Worm (Caenorhabditis elegans) whole organism, midembryonic: ENCODE measurements around the gene col-126.

Experiments
- T22C8.4 ChIP-seq: fragments of 200-800 bp; sonication (Bioruptor generic); IDR thresholded peaks from 2 replicates; pipeline ENCODE4 v1.3.6; 2022; ENCODE audit warnings: missing genetic modification characterization, missing compliant biosample characterization
- flt-1 ChIP-seq: fragments of 200-800 bp; sonication (Bioruptor generic); IDR thresholded peaks from 2 replicates; pipeline ENCODE4 v1.3.6; 2022; ENCODE audit warnings: missing genetic modification characterization, missing compliant biosample characterization
- med-1 ChIP-seq: sonication (generic microtip); optimal IDR thresholded peaks from 2 replicates; lab custom pipeline; 2017; ENCODE audit warnings: missing genetic modification characterization, mild to moderate bottlenecking, missing compliant biosample characterization, antibody characterized with exemption, missing genetic modification reagents; ENCODE audit not compliant: insufficient read depth

DNA sequence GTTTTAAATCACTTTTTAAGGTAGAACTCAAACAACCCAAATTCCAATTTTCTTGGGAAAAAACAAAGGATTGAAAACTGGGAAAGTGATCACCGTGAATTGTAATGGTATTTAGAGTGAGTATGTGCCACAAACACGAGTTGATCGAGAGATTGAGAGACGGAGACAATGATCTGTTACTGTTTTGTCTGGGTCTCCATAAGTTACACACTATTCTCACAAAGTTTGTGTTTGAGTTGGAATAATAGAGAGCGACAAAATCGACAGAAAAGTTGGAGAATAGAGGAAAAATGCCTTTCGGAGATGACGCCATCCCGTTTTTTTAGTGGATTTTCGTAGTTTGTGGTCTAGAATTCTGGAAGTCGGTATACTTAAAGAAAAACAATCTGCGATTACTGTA lies 8.1 kb downstream of the col-126 start, which contains the start of gene nhr-7:
- TF ChIP-seq med-1 (GFP tag; lab: Kevin White, UChicago) (no peak), T22C8.4 (GFP tag; lab: Robert Waterston, UW) (no peak), flt-1 (GFP tag; lab: Robert Waterston, UW) (no peak)
